Worm (Caenorhabditis elegans): ENCODE data around the gene lea-1.
A peak's percentile ranks its signal among the peaks of the same experiment; 100 is the strongest.

ce11 chrV:9965891-9966290 lies 45.8 kb upstream of the lea-1 start:
- no peak for TF ChIP-seq R02D3.7 (tag; optimal IDR thresholded peaks at IDR 0.05)
- 0 out of 2 replicates have a peak, but pooled peaks have one; percentile 43 for TF ChIP-seq F44E2.7 (GFP tag; IDR thresholded peaks at IDR 0.05)
- TF ChIP-seq nhr-11 (tag; optimal IDR thresholded peaks at IDR 0.05), result no peak
- TF ChIP-seq nhr-76 (tag; optimal IDR thresholded peaks at IDR 0.05), result no peak
- TF ChIP-seq duxl-1 (tag; optimal IDR thresholded peaks at IDR 0.05; ENCODE audit: poor library complexity), result no peak
- TF ChIP-seq fkh-10 (GFP tag; optimal IDR thresholded peaks at IDR 0.05), result no peak
- no peak for TF ChIP-seq dmd-8 (GFP tag; IDR thresholded peaks at IDR 0.05)
- no peak for TF ChIP-seq nhr-111 (GFP tag; optimal IDR thresholded peaks at IDR 0.05)
- TF ChIP-seq T20F7.1 (GFP tag; optimal IDR thresholded peaks at IDR 0.05), result no peak
- no peak for TF ChIP-seq ceh-82 (tag; optimal IDR thresholded peaks at IDR 0.05)
- no peak for TF ChIP-seq nhr-77 (tag; optimal IDR thresholded peaks at IDR 0.05)
- TF ChIP-seq nhr-28 (tag; optimal IDR thresholded peaks at IDR 0.05), result no peak
- TF ChIP-seq egl-43 (GFP tag; IDR thresholded peaks at IDR 0.05), result peak; percentile 56; the same call in 1 of the 2 replicates
- no peak for TF ChIP-seq nhr-6 (tag; optimal IDR thresholded peaks at IDR 0.05)

Measured in whole organism, L4 larva.